Worm (Caenorhabditis elegans) whole organism, mixed stage, embryonic: ENCODE measurements around the gene R12A1.3.

Experiments
- M03D4.4 ChIP-seq: sonication (generic microtip); optimal IDR thresholded peaks from 2 replicates; lab custom pipeline; 2017; ENCODE audit warnings: mild to moderate bottlenecking, missing genetic modification characterization, missing compliant biosample characterization
- bed-3 ChIP-seq: fragments of 200-800 bp; sonication (Bioruptor generic); optimal IDR thresholded peaks from 3 replicates; lab custom pipeline; 2018; ENCODE audit warnings: mild to moderate bottlenecking, missing genetic modification characterization, moderate library complexity, missing compliant biosample characterization
- blmp-1 ChIP-seq: fragments of 150-350 bp; optimal IDR thresholded peaks from 2 replicates; lab custom pipeline; 2014; ENCODE audit warnings: missing biosample characterization, missing genetic modification characterization
- ceh-39 ChIP-seq: fragments of 150-350 bp; optimal IDR thresholded peaks from 2 replicates; lab custom pipeline; 2014; ENCODE audit warnings: missing biosample characterization, missing genetic modification characterization
- ceh-43 ChIP-seq: fragments of 200-800 bp; sonication (Bioruptor generic); optimal IDR thresholded peaks from 2 replicates; lab custom pipeline; 2018; ENCODE audit warnings: mild to moderate bottlenecking, missing genetic modification characterization, moderate library complexity, missing compliant biosample characterization
- ceh-83 ChIP-seq: fragments of 200-800 bp; sonication (Bioruptor generic); optimal IDR thresholded peaks from 2 replicates; lab custom pipeline; 2018; ENCODE audit warnings: mild to moderate bottlenecking, missing genetic modification characterization, missing compliant biosample characterization
- ces-1 ChIP-seq: fragments of 150-350 bp; optimal IDR thresholded peaks from 2 replicates; lab custom pipeline; 2014; ENCODE audit warnings: missing biosample characterization, missing genetic modification reagents, missing genetic modification characterization
- cnd-1 ChIP-seq: fragments of 200-800 bp; sonication (Bioruptor generic); optimal IDR thresholded peaks from 2 replicates; lab custom pipeline; 2018; ENCODE audit warnings: mild to moderate bottlenecking, missing genetic modification characterization, missing compliant biosample characterization
- drap-1 ChIP-seq: fragments of 200-800 bp; sonication (Bioruptor generic); optimal IDR thresholded peaks from 3 replicates; lab custom pipeline; 2018; ENCODE audit warnings: mild to moderate bottlenecking, missing genetic modification characterization, missing compliant biosample characterization
- elt-1 ChIP-seq: sonication (generic microtip); optimal IDR thresholded peaks from 2 replicates; lab custom pipeline; 2017; ENCODE audit warnings: missing genetic modification characterization, mild to moderate bottlenecking, missing compliant biosample characterization, antibody characterized with exemption, moderate library complexity, borderline replicate concordance; ENCODE audit not compliant: insufficient read depth
- elt-3 ChIP-seq: fragments of 150-350 bp; optimal IDR thresholded peaks from 2 replicates; lab custom pipeline; 2014; ENCODE audit warnings: missing biosample characterization, missing genetic modification characterization
- flh-1 ChIP-seq: fragments of 200-800 bp; sonication (Bioruptor generic); optimal IDR thresholded peaks from 2 replicates; lab custom pipeline; 2018; ENCODE audit warnings: mild to moderate bottlenecking, missing genetic modification characterization, moderate library complexity, missing compliant biosample characterization
- ham-2 ChIP-seq: fragments of 200-800 bp; sonication (Bioruptor generic); optimal IDR thresholded peaks from 2 replicates; lab custom pipeline; 2018; ENCODE audit warnings: mild to moderate bottlenecking, missing genetic modification characterization, missing compliant biosample characterization
- hlh-1 ChIP-seq: fragments of 150-350 bp; optimal IDR thresholded peaks from 2 replicates; lab custom pipeline; 2014; ENCODE audit warnings: missing biosample characterization, missing genetic modification reagents, missing genetic modification characterization
- lin-13 ChIP-seq: fragments of 150-350 bp; optimal IDR thresholded peaks from 2 replicates; lab custom pipeline; 2014; ENCODE audit warnings: missing biosample characterization, missing genetic modification characterization
- lin-32 ChIP-seq: fragments of 200-800 bp; sonication (Bioruptor generic); optimal IDR thresholded peaks from 2 replicates; lab custom pipeline; 2018; ENCODE audit warnings: mild to moderate bottlenecking, missing genetic modification characterization, missing compliant biosample characterization
- lsy-2 ChIP-seq: fragments of 150-350 bp; optimal IDR thresholded peaks from 2 replicates; lab custom pipeline; 2014; ENCODE audit warnings: missing biosample characterization, missing genetic modification characterization
- mab-5 ChIP-seq: fragments of 150-350 bp; optimal IDR thresholded peaks from 2 replicates; lab custom pipeline; 2014; ENCODE audit warnings: missing biosample characterization, missing genetic modification characterization
- mep-1 ChIP-seq: fragments of 150-350 bp; optimal IDR thresholded peaks from 2 replicates; lab custom pipeline; 2017; ENCODE audit warnings: missing biosample characterization, missing genetic modification reagents, missing genetic modification characterization, inconsistent platforms
- mls-2 ChIP-seq: sonication (generic microtip); optimal IDR thresholded peaks from 2 replicates; lab custom pipeline; 2016; ENCODE audit warnings: mild to moderate bottlenecking, missing genetic modification characterization, moderate library complexity, missing compliant biosample characterization
- nhr-12 ChIP-seq: fragments of 150-350 bp; optimal IDR thresholded peaks from 2 replicates; lab custom pipeline; 2014; ENCODE audit warnings: missing biosample characterization, missing genetic modification characterization
- nhr-2 ChIP-seq: fragments of 150-350 bp; optimal IDR thresholded peaks from 2 replicates; lab custom pipeline; 2014; ENCODE audit warnings: missing biosample characterization, missing genetic modification characterization
- nhr-237 ChIP-seq: fragments of 150-350 bp; optimal IDR thresholded peaks from 2 replicates; lab custom pipeline; 2014; ENCODE audit warnings: missing biosample characterization, missing genetic modification characterization
- nhr-28 ChIP-seq: fragments of 150-350 bp; optimal IDR thresholded peaks from 2 replicates; lab custom pipeline; 2014; ENCODE audit warnings: missing biosample characterization, missing genetic modification characterization
- nhr-76 ChIP-seq: sonication (generic microtip); optimal IDR thresholded peaks from 2 replicates; lab custom pipeline; 2017; ENCODE audit warnings: missing biosample characterization, missing genetic modification characterization
- pha-4 ChIP-seq: fragments of 150-350 bp; optimal IDR thresholded peaks from 2 replicates; lab custom pipeline; 2018; ENCODE audit warnings: missing biosample characterization, missing genetic modification reagents, missing genetic modification characterization
- sem-2 ChIP-seq: fragments of 200-800 bp; sonication (Bioruptor generic); optimal IDR thresholded peaks from 2 replicates; lab custom pipeline; 2018; ENCODE audit warnings: mild to moderate bottlenecking, missing genetic modification characterization, missing compliant biosample characterization
- snpc-4 ChIP-seq: fragments of 150-350 bp; optimal IDR thresholded peaks from 2 replicates; lab custom pipeline; 2014; ENCODE audit warnings: missing biosample characterization, missing genetic modification characterization
- sptf-1 ChIP-seq: sonication (generic microtip); optimal IDR thresholded peaks from 2 replicates; lab custom pipeline; 2017; ENCODE audit warnings: mild to moderate bottlenecking, missing genetic modification characterization, moderate library complexity, missing compliant biosample characterization
- tbx-8 ChIP-seq: fragments of 200-800 bp; sonication (Bioruptor generic); optimal IDR thresholded peaks from 2 replicates; lab custom pipeline; 2018; ENCODE audit warnings: mild to moderate bottlenecking, missing genetic modification characterization, moderate library complexity, missing compliant biosample characterization
- unc-120 ChIP-seq: sonication (generic microtip); optimal IDR thresholded peaks from 2 replicates; lab custom pipeline; 2017; ENCODE audit warnings: missing genetic modification characterization, missing compliant biosample characterization; ENCODE audit not compliant: poor library complexity, severe bottlenecking
- unc-39 ChIP-seq: fragments of 150-350 bp; optimal IDR thresholded peaks from 2 replicates; lab custom pipeline; 2014; ENCODE audit warnings: missing biosample characterization, missing genetic modification characterization
- unc-62 ChIP-seq: fragments of 150-350 bp; optimal IDR thresholded peaks from 2 replicates; lab custom pipeline; 2014; ENCODE audit warnings: missing biosample characterization, missing genetic modification reagents, missing genetic modification characterization
- zip-8 ChIP-seq: fragments of 150-350 bp; optimal IDR thresholded peaks from 2 replicates; lab custom pipeline; 2014; ENCODE audit warnings: missing biosample characterization, missing genetic modification characterization
- ztf-11 ChIP-seq: fragments of 150-350 bp; optimal IDR thresholded peaks from 2 replicates; lab custom pipeline; 2014; ENCODE audit warnings: missing biosample characterization, missing genetic modification characterization

The R12A1.3 gene

ce11 chrV:1425595-1425994 is at the start of gene R12A1.3:
Gene R12A1.3 (minus strand): TSS chrV:1425794.
- TF ChIP-seq nhr-237 (tag; lab: Kevin White, UChicago) (no peak), M03D4.4 (tag; lab: Kevin White, UChicago) (no peak), unc-120 (tag; lab: Kevin White, UChicago) (no peak), ceh-43 (GFP tag; lab: Kevin White, UChicago) (no peak), pha-4 (tag; lab: Kevin White, UChicago) (peak; percentile 9), sem-2 (GFP tag; lab: Kevin White, UChicago) (no peak)

ce11 chrV:1474486-1475125 is 49.0 kb upstream of the R12A1.3 start, which contains the start of the genes F53E2.2 and unc-60:
Gene F53E2.2 (plus strand): TSS chrV:1475086.
Gene unc-60 (plus strand): TSS chrV:1475086.
- TF ChIP-seq zip-8 (tag; lab: Kevin White, UChicago) (no peak), cnd-1 (tag; lab: Kevin White, UChicago) (peak; percentile 26), unc-62 (peak; percentile 86), lin-32 (GFP tag; lab: Kevin White, UChicago) (no peak), blmp-1 (tag; lab: Kevin White, UChicago) (no peak), elt-1 (tag; lab: Kevin White, UChicago) (no peak), lsy-2 (tag; lab: Kevin White, UChicago) (peak; percentile 38), nhr-237 (tag; lab: Kevin White, UChicago) (no peak), sptf-1 (tag; lab: Kevin White, UChicago) (peak; percentile 75), nhr-12 (tag; lab: Kevin White, UChicago) (no peak), ztf-11 (peak; percentile 9), lin-13 (tag; lab: Kevin White, UChicago) (peak; percentile 81), nhr-2 (tag; lab: Kevin White, UChicago) (peak; percentile 49), ces-1 (GFP tag; lab: Kevin White, UChicago) (peak; percentile 32), mls-2 (tag; lab: Kevin White, UChicago) (peak; percentile 61), elt-3 (tag; lab: Kevin White, UChicago) (no peak), snpc-4 (tag; lab: Kevin White, UChicago) (no peak), sem-2 (GFP tag; lab: Kevin White, UChicago) (no peak), pha-4 (tag; lab: Kevin White, UChicago) (peak; percentile 74), M03D4.4 (tag; lab: Kevin White, UChicago) (peak; percentile 56), unc-120 (tag; lab: Kevin White, UChicago) (peak; percentile 94), ceh-43 (GFP tag; lab: Kevin White, UChicago) (no peak), nhr-28 (no peak), unc-39 (tag; lab: Kevin White, UChicago) (no peak), ham-2 (GFP tag; lab: Kevin White, UChicago) (peak; percentile 86), mab-5 (tag; lab: Kevin White, UChicago) (no peak), ceh-39 (no peak), mep-1 (tag; lab: Kevin White, UChicago) (peak; percentile 51), tbx-8 (GFP tag; lab: Kevin White, UChicago) (no peak), bed-3 (no peak), flh-1 (GFP tag; lab: Kevin White, UChicago) (no peak), hlh-1 (tag; lab: Kevin White, UChicago) (peak; percentile 65), nhr-76 (tag; lab: Kevin White, UChicago) (no peak), ceh-83 (GFP tag; lab: Kevin White, UChicago) (no peak), drap-1 (GFP tag; lab: Kevin White, UChicago) (peak; percentile 43)

- TF ChIP-seq hlh-1 (tag; lab: Kevin White, UChicago) (peak; percentile 10), pha-4 (tag; lab: Kevin White, UChicago) (no peak), cnd-1 (tag; lab: Kevin White, UChicago) (peak; percentile 16), bed-3 (no peak), zip-8 (tag; lab: Kevin White, UChicago) (no peak), unc-120 (tag; lab: Kevin White, UChicago) (no peak), unc-39 (tag; lab: Kevin White, UChicago) (no peak), lin-32 (GFP tag; lab: Kevin White, UChicago) (no peak), nhr-237 (tag; lab: Kevin White, UChicago) (no peak), blmp-1 (tag; lab: Kevin White, UChicago) (no peak), unc-62 (peak; percentile 49)
These were observed 47.0 kb upstream of the R12A1.3 start for ce11 chrV:1472569-1472968.
